Fruit fly (Drosophila melanogaster): ENCODE data around the gene CG13088.

DNA sequence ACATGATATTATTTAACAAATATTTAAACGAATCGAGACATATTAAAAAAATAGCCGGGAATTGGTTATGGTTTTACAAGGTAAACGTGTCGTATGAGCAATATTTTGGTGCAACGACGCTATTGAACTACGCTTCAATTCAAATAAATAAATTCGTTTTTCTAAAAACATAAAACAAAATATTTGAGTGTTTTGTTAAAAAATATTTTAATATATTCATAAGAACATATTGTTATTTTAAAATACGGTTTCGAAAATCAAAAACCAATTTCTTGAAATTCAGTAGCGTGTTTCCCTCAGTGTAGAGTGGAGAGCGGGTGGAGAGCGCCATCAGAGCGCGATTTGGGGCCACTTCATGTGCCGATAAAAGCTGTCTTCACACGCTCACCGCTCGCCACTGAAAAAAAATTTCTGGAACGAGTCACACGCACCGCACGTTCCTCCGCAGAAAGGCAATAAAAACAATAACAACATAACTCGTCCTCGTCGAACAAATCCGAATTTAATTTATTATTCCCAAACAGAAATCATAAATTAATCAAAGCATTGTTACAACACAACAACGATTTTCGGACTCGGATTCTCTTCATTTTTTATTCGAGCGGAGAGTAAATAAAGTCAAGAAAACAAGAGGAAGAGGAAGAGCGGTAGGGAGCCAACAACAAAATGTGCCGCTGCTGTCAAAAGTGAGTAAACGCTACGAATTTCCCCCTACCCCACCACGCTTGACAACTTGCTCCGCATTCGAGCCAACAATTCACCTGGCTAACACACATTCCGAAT lies 46.8 kb downstream of the CG13088 start:
- TF ChIP-seq CG8478 (optimal IDR thresholded peaks at IDR 0.05) (no peak), CTCF (optimal IDR thresholded peaks at IDR 0.05) (no peak)
